Worm (Caenorhabditis elegans): ENCODE measurements around the gene ZK105.11.

ZK105.11 gene

ce11 chrV:7723967-7724544 lies 15.6 kb upstream of the ZK105.11 start, which contains the start of the genes ZK105.6 and ZK105.8:
Gene ZK105.6, minus strand, starts transcription at chrV:7724067.
Gene ZK105.8, plus strand, starts transcription at chrV:7724494.
- no peak for TF ChIP-seq nhr-129 (tag; optimal IDR thresholded peaks at IDR 0.05)
- TF ChIP-seq unc-39 (tag; optimal IDR thresholded peaks at IDR 0.05): no peak
- no peak for TF ChIP-seq nhr-11 (tag; optimal IDR thresholded peaks at IDR 0.05)
- TF ChIP-seq elt-3 (tag; optimal IDR thresholded peaks at IDR 0.05): no peak
- TF ChIP-seq gmeb-1 (tag; optimal IDR thresholded peaks at IDR 0.05): no peak
- no peak for TF ChIP-seq blmp-1 (tag; optimal IDR thresholded peaks at IDR 0.05; ENCODE audit: insufficient read depth)
- TF ChIP-seq nhr-237 (tag; optimal IDR thresholded peaks at IDR 0.05): no peak
- no peak for TF ChIP-seq peb-1 (tag; optimal IDR thresholded peaks at IDR 0.05)
- TF ChIP-seq lin-13 (GFP tag; optimal IDR thresholded peaks at IDR 0.05): no peak
- TF ChIP-seq F13H6.1 (tag; optimal IDR thresholded peaks at IDR 0.05): no peak
- TF ChIP-seq aly-2 (tag; optimal IDR thresholded peaks at IDR 0.05): no peak
- TF ChIP-seq unc-62 (GFP tag; optimal IDR thresholded peaks at IDR 0.05): no peak
- TF ChIP-seq ztf-1 (GFP tag; conservative IDR thresholded peaks at IDR 0.05): no peak
- TF ChIP-seq alr-1 (tag; optimal IDR thresholded peaks at IDR 0.05): no peak
- no peak for TF ChIP-seq crh-2 (tag; optimal IDR thresholded peaks at IDR 0.05)
- no peak for TF ChIP-seq ceh-82 (tag; optimal IDR thresholded peaks at IDR 0.05)
- no peak for TF ChIP-seq snpc-4 (tag; optimal IDR thresholded peaks at IDR 0.05)
- no peak for TF ChIP-seq lsy-2 (tag; optimal IDR thresholded peaks at IDR 0.05)
- TF ChIP-seq fos-1 (tag; optimal IDR thresholded peaks at IDR 0.05): no peak
- TF ChIP-seq C34F6.9 (tag; optimal IDR thresholded peaks at IDR 0.05): no peak

DNA sequence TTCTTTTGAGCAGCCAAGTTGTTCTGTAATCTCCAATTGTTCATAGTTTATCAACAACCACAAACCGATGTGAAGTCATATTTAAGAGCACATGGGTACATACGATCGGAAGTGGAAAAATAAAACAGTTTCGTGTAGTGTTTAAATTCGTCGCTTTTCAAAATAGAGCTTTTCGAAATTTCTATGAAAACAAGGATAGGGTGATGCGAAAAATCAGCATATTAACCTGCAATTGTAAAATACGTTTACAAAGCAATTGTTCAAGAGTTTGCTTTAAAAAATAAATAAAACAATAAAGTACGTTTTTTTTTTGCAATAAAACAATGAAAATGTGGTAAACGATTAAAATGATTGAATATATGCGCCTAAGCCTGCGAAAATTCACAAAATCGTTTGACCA lies 13.5 kb upstream of the ZK105.11 start, which contains the start of gene ZK105.14:
Gene ZK105.14 (minus strand): TSS at position 101 of the 400 bp plus-strand sequence.
- TF ChIP-seq ama-1 (optimal IDR thresholded peaks at IDR 0.05): no peak
- no peak for TF ChIP-seq gmeb-1 (tag; optimal IDR thresholded peaks at IDR 0.05)
- no peak for TF ChIP-seq unc-39 (tag; optimal IDR thresholded peaks at IDR 0.05)
- no peak for TF ChIP-seq ZK546.5 (tag; optimal IDR thresholded peaks at IDR 0.05)

DNA sequence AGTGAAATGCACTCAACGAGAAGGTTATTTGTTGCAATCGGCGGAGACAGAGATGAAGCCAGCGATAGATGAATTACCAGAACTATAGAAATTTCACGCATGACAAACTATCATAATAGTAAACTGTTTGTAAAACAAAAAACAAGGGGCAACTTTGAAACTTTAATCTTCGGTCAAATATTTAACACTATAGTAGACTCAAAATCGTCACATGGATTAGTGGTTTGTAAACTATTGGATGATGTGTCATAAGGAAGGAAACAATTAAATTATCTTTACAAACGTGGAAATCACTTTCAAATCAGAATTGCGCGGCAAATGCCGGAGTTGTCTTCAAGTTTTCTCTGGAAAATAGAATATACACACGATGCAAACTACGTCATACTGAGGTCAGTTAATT lies 9.2 kb upstream of the ZK105.11 start, which contains the start of gene ZK105.5:
Gene ZK105.5 (minus strand): TSS at position 101 of the 400 bp plus-strand sequence.
- no peak for TF ChIP-seq aly-2 (tag; optimal IDR thresholded peaks at IDR 0.05)
- no peak for TF ChIP-seq alr-1 (tag; optimal IDR thresholded peaks at IDR 0.05)
- TF ChIP-seq nhr-23 (tag; optimal IDR thresholded peaks at IDR 0.05): no peak
- no peak for TF ChIP-seq nhr-11 (tag; optimal IDR thresholded peaks at IDR 0.05)

- TF ChIP-seq mbf-1 (tag; optimal IDR thresholded peaks at IDR 0.05): no peak
- TF ChIP-seq sem-4 (tag; optimal IDR thresholded peaks at IDR 0.05): no peak
- no peak for TF ChIP-seq elt-1 (tag; optimal IDR thresholded peaks at IDR 0.05)
- no peak for TF ChIP-seq nhr-25 (tag; optimal IDR thresholded peaks at IDR 0.05)
- TF ChIP-seq nhr-129 (tag; optimal IDR thresholded peaks at IDR 0.05): no peak
- no peak for TF ChIP-seq nhr-11 (tag; optimal IDR thresholded peaks at IDR 0.05)
- TF ChIP-seq nhr-77 (tag; optimal IDR thresholded peaks at IDR 0.05): no peak
- TF ChIP-seq lin-11 (tag; optimal IDR thresholded peaks at IDR 0.05): no peak
These were observed 7.6 kb upstream of the ZK105.11 start, which contains the start of gene ZK105.12 for ce11 chrV:7716034-7716433. Gene ZK105.12, minus strand, starts transcription at chrV:7716134.

ce11 chrV:7713691-7714090 lies 5.3 kb upstream of the ZK105.11 start, which contains the start of gene ZK105.1:
Gene ZK105.1, plus strand, starts transcription at chrV:7713991.
- TF ChIP-seq C34F6.9 (tag; optimal IDR thresholded peaks at IDR 0.05) (no peak), gmeb-1 (tag; optimal IDR thresholded peaks at IDR 0.05) (no peak), R02D3.7 (tag; optimal IDR thresholded peaks at IDR 0.05) (no peak), lin-39 (tag; optimal IDR thresholded peaks at IDR 0.05) (no peak), Y55F3AM.14 (GFP tag; optimal IDR thresholded peaks at IDR 0.05) (no peak), egl-27 (tag; optimal IDR thresholded peaks at IDR 0.05) (no peak), blmp-1 (tag; optimal IDR thresholded peaks at IDR 0.05; ENCODE audit: insufficient read depth) (no peak), zag-1 (tag; optimal IDR thresholded peaks at IDR 0.05) (no peak), nhr-6 (tag; optimal IDR thresholded peaks at IDR 0.05) (no peak), ceh-82 (tag; optimal IDR thresholded peaks at IDR 0.05) (no peak), peb-1 (tag; optimal IDR thresholded peaks at IDR 0.05) (no peak), nhr-21 (tag; optimal IDR thresholded peaks at IDR 0.05) (no peak), fos-1 (tag; optimal IDR thresholded peaks at IDR 0.05) (no peak), ztf-4 (tag; optimal IDR thresholded peaks at IDR 0.05) (no peak)

Data from whole organism, L2 larva.